Fruit fly (Drosophila melanogaster) ovary, adult (tissue): ENCODE results near the gene Myo61F.

Experiments
- CG17801 ChIP-seq: fragments of 200-800 bp; optimal IDR thresholded peaks from 2 replicates; lab custom pipeline; 2019; ENCODE audit warnings: missing biosample characterization, mild to moderate bottlenecking, missing genetic modification characterization, moderate library complexity; ENCODE audit not compliant: partially characterized antibody

The Myo61F gene

dm6 chr3L:1366879-1367650 is 48.8 kb downstream of the Myo61F start:
- TF ChIP-seq CG17801 (GFP tag; lab: Kevin White, UChicago): no peak

DNA sequence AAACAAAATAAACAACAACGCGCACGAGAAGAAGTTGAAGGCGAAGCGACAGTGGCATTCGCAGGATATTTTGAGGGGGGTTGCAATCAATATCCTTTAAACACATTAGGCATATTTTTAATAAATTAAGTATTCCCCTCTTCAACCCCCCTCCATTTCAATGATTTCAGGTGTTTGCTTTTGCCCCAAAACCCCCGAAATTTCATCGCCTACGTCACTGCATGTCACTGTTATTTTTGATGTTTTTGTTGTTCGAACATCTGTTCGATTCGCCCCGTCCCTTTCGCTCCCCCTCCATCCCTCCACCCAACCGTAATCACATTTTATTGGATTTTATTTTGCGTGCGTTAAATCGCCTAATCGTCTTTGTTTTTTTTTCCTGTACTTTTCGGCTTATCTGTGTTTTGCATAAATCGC is 49.9 kb downstream of the Myo61F start:
- no peak for TF ChIP-seq CG17801 (GFP tag; lab: Kevin White, UChicago)

dm6 chr3L:1370099-1370678 is 51.9 kb downstream of the Myo61F start, which contains the start of gene ru:
Gene ru (plus strand): TSS chr3L:1370628.
- TF ChIP-seq CG17801 (GFP tag; lab: Kevin White, UChicago): no peak

dm6 chr3L:1370939-1371338 is 52.7 kb downstream of the Myo61F start:
- no peak for TF ChIP-seq CG17801 (GFP tag; lab: Kevin White, UChicago)

DNA sequence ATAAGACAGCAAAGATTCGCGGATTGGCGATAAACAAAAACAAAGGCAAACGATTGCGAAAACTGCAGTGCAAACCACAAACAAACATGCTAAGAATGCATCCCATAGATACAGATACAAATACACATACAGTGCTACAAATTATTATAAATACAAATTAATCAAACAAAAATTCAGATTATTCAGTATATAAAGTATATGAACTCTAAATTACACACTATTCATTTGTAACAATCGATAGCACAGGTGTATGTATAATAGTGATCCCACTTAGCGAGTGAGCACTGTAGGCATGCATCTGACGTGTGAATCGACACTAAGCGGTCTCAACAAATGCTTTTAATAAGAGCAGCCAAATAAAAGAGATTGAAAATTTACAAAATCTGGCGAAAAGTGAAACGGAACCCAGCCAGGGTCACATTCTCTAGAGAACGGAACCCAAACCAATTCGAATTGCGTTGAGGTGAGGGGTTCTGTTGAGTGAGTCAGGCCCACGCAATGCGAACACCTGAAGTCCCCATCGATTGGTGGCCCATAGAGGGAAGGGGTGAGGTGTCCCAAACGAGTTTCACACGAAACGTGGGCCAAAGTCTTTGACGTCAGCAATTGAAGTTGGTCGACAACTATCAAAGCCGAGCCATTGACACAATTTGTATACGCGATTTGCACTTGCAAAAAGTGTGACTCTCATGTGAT is 56.3 kb downstream of the Myo61F start:
- peak; percentile 55 for TF ChIP-seq CG17801 (GFP tag; lab: Kevin White, UChicago)

DNA sequence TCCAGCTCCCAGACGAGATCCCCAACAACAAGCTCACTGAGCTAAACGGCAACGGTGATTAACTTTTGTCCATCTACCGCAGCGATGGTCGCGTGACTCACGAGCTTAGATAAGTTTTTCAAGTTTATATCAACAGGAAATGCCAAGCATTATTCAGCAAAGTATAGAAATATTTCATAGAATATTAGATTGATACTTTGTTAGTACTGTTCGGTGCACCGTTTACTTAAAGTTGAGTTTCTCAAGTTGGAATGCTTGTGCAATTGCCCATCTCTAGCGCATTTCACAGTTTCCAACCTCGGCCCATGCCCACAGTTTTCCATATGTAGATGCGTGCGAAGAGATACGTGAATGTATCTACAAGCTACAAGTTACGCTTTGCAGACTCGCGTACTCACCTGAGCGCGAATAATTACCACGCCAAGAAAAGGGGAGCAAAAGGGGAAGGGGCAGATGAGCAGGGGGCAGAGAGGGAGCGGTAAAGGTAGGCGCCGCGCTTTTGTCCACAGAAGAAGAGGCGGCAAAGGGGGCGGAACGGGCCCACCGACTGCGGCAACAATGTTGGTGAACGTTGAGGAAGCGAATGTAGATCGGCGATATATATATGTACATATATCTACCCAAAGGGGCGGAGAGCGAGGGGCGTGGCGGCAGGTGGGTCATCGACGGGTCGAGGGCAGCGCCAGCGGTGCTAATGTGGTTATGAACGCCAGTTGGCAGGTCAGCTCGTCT is 57.9 kb downstream of the Myo61F start:
- no peak for TF ChIP-seq CG17801 (GFP tag; lab: Kevin White, UChicago)

DNA sequence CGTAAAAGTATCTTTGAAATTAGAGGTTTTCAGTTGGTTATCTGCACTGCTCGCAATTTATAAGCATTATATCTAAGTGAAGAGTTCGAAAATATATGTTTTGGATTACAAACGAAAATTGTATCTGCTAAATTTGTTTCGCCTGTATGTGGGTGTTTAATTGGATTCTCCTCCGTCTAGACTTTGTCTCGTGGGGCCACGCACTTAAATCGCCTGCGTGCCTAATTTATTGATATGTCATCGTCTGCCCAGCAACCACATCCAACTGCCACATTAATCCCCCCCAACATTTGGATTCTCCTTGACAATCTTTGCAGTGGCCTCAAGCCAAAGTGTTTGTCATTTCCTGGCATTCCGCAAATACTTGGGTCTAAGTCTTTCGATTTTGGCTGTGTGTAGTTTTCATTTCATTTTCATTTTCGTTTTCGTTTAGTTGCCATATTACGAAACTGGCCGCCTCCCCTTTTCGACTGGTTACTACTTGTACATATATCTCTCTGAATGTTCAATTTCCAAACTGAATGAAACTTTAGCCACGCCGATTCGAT is 59.9 kb downstream of the Myo61F start:
- TF ChIP-seq CG17801 (GFP tag; lab: Kevin White, UChicago): no peak

dm6 chr3L:1378862-1379543 is 60.7 kb downstream of the Myo61F start:
- TF ChIP-seq CG17801 (GFP tag; lab: Kevin White, UChicago): no peak
